Worm (Caenorhabditis elegans): ENCODE measurements around the gene ttbk-2.2.

DNA sequence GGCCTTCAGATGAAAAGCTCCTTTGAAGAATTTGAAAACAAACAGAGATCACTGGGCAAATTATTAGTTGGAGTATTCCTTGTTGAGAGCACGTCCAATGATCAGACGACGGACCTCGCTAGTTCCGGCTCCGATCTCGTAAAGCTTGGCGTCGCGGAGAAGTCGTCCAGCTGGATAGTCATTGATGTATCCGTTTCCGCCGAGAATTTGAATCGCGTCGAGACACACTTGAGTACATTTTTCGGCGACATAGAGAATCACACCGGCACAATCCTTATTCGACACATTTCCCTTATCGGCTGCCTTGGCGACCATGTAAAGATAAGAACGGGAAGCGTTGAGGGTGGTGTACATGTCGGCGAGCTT is 20.2 kb upstream of the ttbk-2.2 start:
- TF ChIP-seq nhr-12 (tag; optimal IDR thresholded peaks at IDR 0.05), result no peak
- TF ChIP-seq elt-2 (tag; optimal IDR thresholded peaks at IDR 0.05), result peak; percentile 25
- TF ChIP-seq unc-62 (GFP tag; optimal IDR thresholded peaks at IDR 0.05), result no peak
- TF ChIP-seq aly-2 (tag; optimal IDR thresholded peaks at IDR 0.05), result no peak
- TF ChIP-seq pqm-1 (tag; optimal IDR thresholded peaks at IDR 0.05), result no peak
- no peak for TF ChIP-seq skn-1 (tag; optimal IDR thresholded peaks at IDR 0.05)
- TF ChIP-seq snpc-4 (tag; optimal IDR thresholded peaks at IDR 0.05), result no peak
- TF ChIP-seq ceh-82 (tag; optimal IDR thresholded peaks at IDR 0.05), result no peak
- TF ChIP-seq egl-27 (tag; optimal IDR thresholded peaks at IDR 0.05), result no peak
- TF ChIP-seq ama-1 (optimal IDR thresholded peaks at IDR 0.05), result no peak

Data from whole organism, L3 larva.